Worm (Caenorhabditis elegans): ENCODE measurements around the gene CD4.8.
"Not testable (repeated sequence)": the region's sequence is repeated elsewhere in the genome, so short reads cannot be mapped to it uniquely, and the experiment has no call there.

CD4.8 gene

DNA sequence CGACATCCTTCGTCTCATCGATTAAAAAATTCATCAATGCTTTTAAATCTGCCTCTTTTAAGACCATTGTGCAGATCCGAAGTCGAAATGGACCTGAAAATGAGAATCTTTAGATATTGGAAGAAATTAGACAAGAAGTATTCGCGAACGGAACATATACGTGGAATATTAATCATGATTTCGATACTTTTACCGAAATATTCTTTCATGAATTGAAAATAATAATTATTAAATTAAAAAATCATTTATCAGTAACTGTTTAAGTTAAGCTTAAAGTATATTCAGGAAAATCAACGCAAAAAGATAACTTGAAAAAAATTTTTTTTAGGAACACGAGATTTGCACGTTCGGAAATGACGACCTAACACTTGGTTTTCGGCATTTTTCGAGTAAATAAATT lies at the start of gene CD4.8:
TSS of gene CD4.8 (minus strand) at position 101 of the 400 bp plus-strand sequence.
- no peak for TF ChIP-seq nhr-47 (tag; optimal IDR thresholded peaks at IDR 0.05)
- no peak for TF ChIP-seq snu-23 (GFP tag; optimal IDR thresholded peaks at IDR 0.05)
- no peak for TF ChIP-seq nhr-19 (GFP tag; conservative IDR thresholded peaks at IDR 0.05)

DNA sequence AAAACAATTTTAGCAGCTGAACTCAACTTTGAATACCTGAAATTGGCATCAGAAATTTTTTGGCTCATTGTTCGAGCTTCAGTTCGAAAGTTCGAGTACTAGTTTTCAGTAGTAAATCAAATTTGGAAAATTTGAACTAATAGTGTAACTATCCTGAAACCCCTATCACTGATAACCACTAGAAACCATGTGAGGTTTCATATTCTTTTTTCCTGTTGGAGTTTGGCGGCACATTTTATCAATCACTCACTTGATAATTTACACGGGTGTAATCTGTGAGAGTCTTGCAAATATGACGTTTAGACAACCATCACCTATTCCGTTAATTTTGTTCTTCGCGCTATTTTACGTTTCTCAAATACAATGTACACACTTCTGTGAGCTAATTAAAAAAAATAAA lies 46.2 kb upstream of the CD4.8 start, which contains the start of gene C14C11.4:
TSS of gene C14C11.4 (plus strand) at position 252 of the 400 bp plus-strand sequence.
- TF ChIP-seq grh-1 (GFP tag; IDR thresholded peaks at IDR 0.05) (no peak), rnt-1 (tag; optimal IDR thresholded peaks at IDR 0.05) (no peak), sox-4 (tag; optimal IDR thresholded peaks at IDR 0.05) (no peak), egl-27 (tag; optimal IDR thresholded peaks at IDR 0.05) (no peak), elt-3 (tag; optimal IDR thresholded peaks at IDR 0.05) (no peak), snpc-4 (tag; optimal IDR thresholded peaks at IDR 0.05) (no peak), F16B12.6 (tag; optimal IDR thresholded peaks at IDR 0.05) (no peak), nhr-11 (tag; optimal IDR thresholded peaks at IDR 0.05) (no peak), ceh-8 (GFP tag; optimal IDR thresholded peaks at IDR 0.05) (no peak), nhr-19 (GFP tag; conservative IDR thresholded peaks at IDR 0.05) (no peak), mef-2 (tag; optimal IDR thresholded peaks at IDR 0.05) (no peak), nhr-47 (tag; optimal IDR thresholded peaks at IDR 0.05) (no peak), C16A3.4 (tag; optimal IDR thresholded peaks at IDR 0.05) (no peak), efl-1 (optimal IDR thresholded peaks at IDR 0.05) (no peak), efl-1 (GFP tag; optimal IDR thresholded peaks at IDR 0.05 in 1 of 2) (peak in 1 of 2 experiments; percentile 67), aly-2 (tag; optimal IDR thresholded peaks at IDR 0.05) (no peak), elt-2 (tag; optimal IDR thresholded peaks at IDR 0.05) (peak; percentile 53), hpl-2 (GFP tag; optimal IDR thresholded peaks at IDR 0.05) (no peak)

DNA sequence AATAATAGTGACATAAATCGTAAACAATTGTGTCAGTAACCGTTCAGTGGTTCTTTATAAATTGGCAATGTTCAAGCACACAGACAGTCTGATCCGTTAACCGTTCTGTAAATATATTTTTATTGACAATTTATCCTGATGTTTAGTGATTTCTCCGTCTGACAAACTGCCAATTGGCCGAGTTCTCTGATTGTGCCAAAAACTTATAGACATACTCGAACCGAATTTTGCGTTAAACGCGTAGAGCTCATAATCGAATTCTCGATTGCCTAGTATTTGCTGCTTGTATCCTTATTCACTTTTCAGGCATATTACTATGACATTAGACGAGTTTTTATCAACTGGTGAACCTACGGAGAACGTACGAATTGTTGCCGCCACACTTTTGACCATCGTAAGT lies 43.0 kb upstream of the CD4.8 start, which contains the start of gene srx-117:
TSS of gene srx-117 (plus strand) at position 301 of the 400 bp plus-strand sequence.
- no peak for TF ChIP-seq nhr-76 (tag; optimal IDR thresholded peaks at IDR 0.05)
- TF ChIP-seq mep-1 (tag; optimal IDR thresholded peaks at IDR 0.05), result no peak
- TF ChIP-seq ceh-90 (tag; optimal IDR thresholded peaks at IDR 0.05), result no peak
- TF ChIP-seq hpl-2 (GFP tag; optimal IDR thresholded peaks at IDR 0.05), result no peak
- no peak for TF ChIP-seq ama-1 (optimal IDR thresholded peaks at IDR 0.05)
- TF ChIP-seq nhr-12 (tag; optimal IDR thresholded peaks at IDR 0.05), result no peak

DNA sequence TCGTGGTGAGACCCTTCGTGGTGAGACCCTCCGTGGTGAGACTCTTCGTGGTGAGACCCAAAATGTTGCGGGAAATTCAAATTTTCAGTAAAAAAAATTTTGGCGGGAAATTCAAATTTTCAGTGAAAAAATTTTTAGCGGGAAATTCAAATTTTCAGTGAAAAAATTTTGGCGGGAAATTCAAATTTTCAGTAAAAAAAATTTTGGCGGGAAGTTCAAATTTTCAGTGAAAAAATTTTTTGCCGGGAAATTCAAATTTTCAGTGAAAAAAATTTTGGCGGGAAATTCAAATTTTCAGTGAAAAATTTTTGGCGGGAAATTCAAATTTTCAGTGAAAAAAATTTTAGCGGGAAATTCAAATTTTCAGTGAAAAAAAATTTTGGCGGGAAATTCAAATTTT lies 38.9 kb upstream of the CD4.8 start:
- TF ChIP-seq unc-98 (GFP tag; IDR thresholded peaks at IDR 0.05) (peak; percentile 15; the same call in 1 of the 2 replicates), efl-1 (GFP tag; optimal IDR thresholded peaks at IDR 0.05 in 1 of 2) (peak; percentile 34 to 62)
- TF ChIP-seq efl-1 (optimal IDR thresholded peaks at IDR 0.05), result not testable (repeated sequence)

DNA sequence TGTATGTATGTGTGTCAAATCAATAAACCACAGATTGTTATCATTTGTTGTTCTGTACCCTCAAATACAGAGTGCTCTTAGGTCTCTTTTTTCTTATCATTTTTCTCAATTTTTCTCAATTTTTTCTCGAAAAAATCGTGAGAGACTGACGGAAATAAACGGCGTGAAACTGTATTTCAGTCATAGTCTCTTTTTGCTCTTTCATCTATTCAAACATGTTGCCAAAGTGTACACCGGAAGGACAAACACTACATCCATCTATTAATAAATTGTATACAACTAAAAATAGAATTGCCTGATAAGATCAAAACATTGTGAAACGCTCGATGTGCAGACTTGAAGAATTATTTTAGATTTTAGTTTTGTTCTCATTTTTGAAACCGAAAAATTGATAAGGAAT lies 33.3 kb upstream of the CD4.8 start:
- TF ChIP-seq elt-2 (tag; optimal IDR thresholded peaks at IDR 0.05) (peak; percentile 57), nhr-11 (tag; optimal IDR thresholded peaks at IDR 0.05) (no peak), efl-1 (optimal IDR thresholded peaks at IDR 0.05) (no peak), efl-1 (GFP tag; optimal IDR thresholded peaks at IDR 0.05 in 1 of 2) (peak in 1 of 2 experiments; percentile 80)

DNA sequence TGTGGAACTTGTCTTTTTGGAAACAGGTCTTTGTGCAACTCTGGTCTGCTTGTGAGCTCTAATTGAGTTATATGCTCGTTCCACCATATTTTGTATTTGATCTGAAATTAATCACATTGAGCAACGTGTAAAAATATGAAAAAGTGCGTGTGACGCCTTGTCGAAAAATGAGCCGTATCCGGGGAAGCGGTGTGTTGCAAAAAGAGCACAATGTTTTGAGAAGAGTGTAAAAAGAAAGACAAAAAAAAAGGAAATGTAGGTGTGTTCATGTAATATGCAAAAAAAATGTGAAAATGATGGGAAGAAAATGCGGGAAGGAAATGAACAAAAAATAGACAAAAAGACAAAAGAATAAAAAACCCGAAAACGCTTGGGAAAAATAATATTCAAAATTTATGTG lies 29.6 kb upstream of the CD4.8 start, which contains the start of gene acy-4:
TSS of gene acy-4 (minus strand) at position 101 of the 400 bp plus-strand sequence.
- TF ChIP-seq lin-14 (GFP tag; optimal IDR thresholded peaks at IDR 0.05) (no peak), ces-1 (GFP tag; optimal IDR thresholded peaks at IDR 0.05) (no peak), sup-37 (GFP tag; optimal IDR thresholded peaks at IDR 0.05) (no peak)

DNA sequence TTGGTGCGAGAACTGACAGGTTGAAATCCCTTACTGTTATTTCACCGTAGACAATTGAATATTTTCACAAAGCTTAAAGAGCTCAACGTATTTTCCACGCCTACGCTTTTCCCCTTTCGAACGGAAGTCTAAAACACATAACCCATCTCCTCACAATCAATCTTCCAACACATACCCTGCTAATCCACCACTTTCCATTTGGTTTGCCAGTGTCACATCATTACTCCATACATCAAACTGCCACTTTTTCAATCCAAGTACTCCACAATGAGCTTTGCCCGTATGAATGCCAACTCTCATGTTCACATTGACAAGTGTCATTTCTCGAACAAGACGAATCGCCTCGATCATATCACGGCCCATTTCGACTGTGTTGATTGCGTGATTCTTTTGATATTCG lies 26.9 kb upstream of the CD4.8 start:
- TF ChIP-seq mep-1 (tag; optimal IDR thresholded peaks at IDR 0.05) (no peak), lir-3 (tag; optimal IDR thresholded peaks at IDR 0.05; ENCODE audit: poor library complexity) (no peak), sup-37 (GFP tag; optimal IDR thresholded peaks at IDR 0.05) (no peak), grh-1 (GFP tag; IDR thresholded peaks at IDR 0.05) (no peak), lsy-2 (tag; optimal IDR thresholded peaks at IDR 0.05) (no peak), vab-15 (tag; optimal IDR thresholded peaks at IDR 0.05) (no peak), C34B4.2 (tag; optimal IDR thresholded peaks at IDR 0.05) (no peak), snpc-4 (tag; optimal IDR thresholded peaks at IDR 0.05) (no peak), mab-9 (GFP tag; IDR thresholded peaks at IDR 0.05) (no peak), lin-13 (GFP tag; optimal IDR thresholded peaks at IDR 0.05) (no peak), nhr-90 (tag; optimal IDR thresholded peaks at IDR 0.05; ENCODE audit: poor library complexity) (no peak), ztf-4 (tag; optimal IDR thresholded peaks at IDR 0.05) (no peak)

All from whole organism, L1 larva.